Worm (Caenorhabditis elegans): ENCODE data around the gene Y55D9A.2.
A peak's percentile ranks its signal among the peaks of the same experiment; 100 is the strongest.

DNA sequence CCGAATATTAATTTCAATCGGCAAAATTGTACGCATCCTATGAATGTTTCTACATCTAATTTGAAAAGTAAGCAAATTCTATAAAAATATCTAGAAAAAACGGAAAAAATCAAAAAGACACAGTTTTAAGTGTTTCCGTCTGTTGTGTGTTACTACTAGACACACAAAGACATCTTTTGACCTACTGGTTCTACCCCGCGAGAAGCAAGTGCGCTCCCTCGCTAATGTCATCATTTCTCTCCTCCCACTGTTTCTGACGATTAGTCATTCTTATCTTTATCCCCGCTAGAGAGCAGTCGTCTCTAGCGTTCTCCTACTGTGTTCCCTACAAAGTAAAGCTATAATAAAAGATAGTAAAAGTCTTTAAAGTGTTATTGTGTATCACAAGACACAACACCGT, 12.7 kb upstream of the Y55D9A.2 start:
- TF ChIP-seq B0261.1 (tag; optimal IDR thresholded peaks at IDR 0.05) (no peak), ets-4 (GFP tag; optimal IDR thresholded peaks at IDR 0.05) (no peak), pha-4 (tag; optimal IDR thresholded peaks at IDR 0.05) (no peak), lir-1 (GFP tag; conservative IDR thresholded peaks at IDR 0.05) (no peak), zfh-2 (GFP tag; conservative IDR thresholded peaks at IDR 0.05) (no peak), Y95B8A.8 (GFP tag; IDR thresholded peaks at IDR 0.05) (no peak), unc-62 (GFP tag; optimal IDR thresholded peaks at IDR 0.05) (no peak), somi-1 (GFP tag; optimal IDR thresholded peaks at IDR 0.05) (no peak), mes-4 (tag; optimal IDR thresholded peaks at IDR 0.05) (no peak), xnd-1 (tag; optimal IDR thresholded peaks at IDR 0.05) (peak; percentile 62), ceh-79 (tag; optimal IDR thresholded peaks at IDR 0.05) (no peak), ceh-27 (GFP tag; optimal IDR thresholded peaks at IDR 0.05) (no peak)
